Worm (Caenorhabditis elegans): ENCODE data around the gene cutc-1.

DNA sequence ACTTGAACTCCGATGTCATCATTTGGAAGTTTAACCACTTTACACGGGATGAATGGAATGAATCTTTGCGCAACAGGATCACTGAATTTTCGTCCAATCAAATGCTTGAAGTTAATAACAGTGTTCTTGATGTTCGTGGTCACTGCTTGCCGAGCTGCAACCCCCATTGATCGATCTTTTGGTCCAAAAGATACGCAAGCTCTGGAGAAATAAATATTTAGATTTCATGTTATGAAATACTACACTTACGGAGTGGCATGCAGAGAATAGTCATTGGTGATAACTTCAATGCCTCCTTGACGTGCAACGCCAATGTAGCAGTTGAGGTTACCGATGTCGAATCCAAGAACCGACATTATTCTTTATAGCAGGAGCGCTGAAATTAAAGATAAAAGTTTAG lies 43.1 kb upstream of the cutc-1 start, which contains the start of gene hsp-110:
- TF ChIP-seq lsy-2 (tag; optimal IDR thresholded peaks at IDR 0.05) (no peak), nhr-12 (tag; optimal IDR thresholded peaks at IDR 0.05) (no peak)

Measured in whole organism, mixed stage, embryonic.